Fruit fly (Drosophila melanogaster) whole organism, embryonic: ENCODE results near the gene CG42494.

ENCODE experiments used
- Atf3 ChIP-seq: fragments of 200-800 bp; sonication (Bioruptor generic); optimal IDR thresholded peaks from 3 replicates; lab custom pipeline; 2016; ENCODE audit warnings: missing biosample characterization, missing genetic modification characterization
- Atf6 ChIP-seq: fragments of 200-800 bp; sonication (Bioruptor generic); IDR thresholded peaks from 2 replicates; pipeline ENCODE4 v1.3.6; 2022; ENCODE audit warnings: missing biosample characterization, missing genetic modification characterization
- Bdp1 ChIP-seq: fragments of 200-800 bp; sonication (Bioruptor generic); optimal IDR thresholded peaks from 3 replicates; lab custom pipeline; 2016; ENCODE audit warnings: missing biosample characterization, missing genetic modification characterization
- CG10274 ChIP-seq: fragments of 200-800 bp; sonication (Bioruptor generic); optimal IDR thresholded peaks from 3 replicates; lab custom pipeline; 2017; ENCODE audit warnings: missing biosample characterization, mild to moderate bottlenecking, missing genetic modification characterization
- CG10431 ChIP-seq: fragments of 200-800 bp; sonication (Bioruptor generic); optimal IDR thresholded peaks from 3 replicates; lab custom pipeline; 2018; ENCODE audit warnings: missing biosample characterization, mild to moderate bottlenecking, missing genetic modification characterization
- CG11560 ChIP-seq: fragments of 200-800 bp; sonication (Bioruptor generic); IDR thresholded peaks from 3 replicates; pipeline ENCODE4 v1.3.6; 2022; ENCODE audit warnings: missing biosample characterization, missing genetic modification characterization
- CG11696 ChIP-seq: fragments of 200-800 bp; sonication (Bioruptor generic); IDR thresholded peaks from 2 replicates; pipeline ENCODE4 v1.3.6; 2022; ENCODE audit warnings: missing biosample characterization, missing genetic modification characterization
- CG12219 ChIP-seq: fragments of 200-800 bp; sonication (Bioruptor generic); optimal IDR thresholded peaks from 3 replicates; lab custom pipeline; 2018; ENCODE audit warnings: missing biosample characterization, mild to moderate bottlenecking, missing genetic modification characterization
- CG14441 ChIP-seq: fragments of 200-800 bp; sonication (Bioruptor generic); IDR thresholded peaks from 2 replicates; pipeline ENCODE4 v1.3.6; 2022; ENCODE audit warnings: missing biosample characterization, missing genetic modification characterization
- CG14710 ChIP-seq: fragments of 200-800 bp; sonication (Bioruptor generic); optimal IDR thresholded peaks from 3 replicates; lab custom pipeline; 2019; ENCODE audit warnings: missing biosample characterization, mild to moderate bottlenecking, missing genetic modification characterization, moderate library complexity
- CG14965 ChIP-seq: fragments of 200-800 bp; sonication (Bioruptor generic); optimal IDR thresholded peaks from 2 replicates; lab custom pipeline; 2016; ENCODE audit warnings: missing biosample characterization, missing genetic modification characterization, borderline replicate concordance
- CG15073 ChIP-seq: fragments of 200-800 bp; sonication (Bioruptor generic); optimal IDR thresholded peaks from 2 replicates; lab custom pipeline; 2016; ENCODE audit warnings: missing biosample characterization, missing genetic modification characterization
- CG15479 ChIP-seq: fragments of 200-800 bp; sonication (Bioruptor generic); optimal IDR thresholded peaks from 3 replicates; lab custom pipeline; 2019; ENCODE audit warnings: missing biosample characterization, mild to moderate bottlenecking, missing genetic modification characterization, moderate library complexity
- CG1602 ChIP-seq: fragments of 200-800 bp; sonication (Bioruptor generic); optimal IDR thresholded peaks from 3 replicates; lab custom pipeline; 2016; ENCODE audit warnings: missing biosample characterization, missing genetic modification characterization
- CG18011 ChIP-seq: fragments of 200-800 bp; sonication (Bioruptor generic); optimal IDR thresholded peaks from 2 replicates; lab custom pipeline; 2017; ENCODE audit warnings: missing biosample characterization, missing genetic modification characterization, mild to moderate bottlenecking, moderate library complexity, missing genotype
- CG1832 ChIP-seq: fragments of 200-800 bp; sonication (Bioruptor generic); optimal IDR thresholded peaks from 2 replicates; lab custom pipeline; 2017; ENCODE audit warnings: missing biosample characterization, mild to moderate bottlenecking, missing genetic modification characterization, inconsistent platforms
- CG2678 ChIP-seq: fragments of 200-800 bp; sonication (Bioruptor generic); optimal IDR thresholded peaks from 3 replicates; lab custom pipeline; 2019; ENCODE audit warnings: missing biosample characterization, mild to moderate bottlenecking, missing genetic modification characterization, moderate library complexity
- CG2875 ChIP-seq: fragments of 200-800 bp; sonication (Bioruptor generic); optimal IDR thresholded peaks from 2 replicates; lab custom pipeline; 2017; ENCODE audit warnings: missing biosample characterization, mild to moderate bottlenecking, missing genetic modification characterization, missing genetic modification reagents
- CG32772 ChIP-seq: fragments of 200-800 bp; sonication (Bioruptor generic); IDR thresholded peaks from 2 replicates; pipeline ENCODE4 v1.3.6; 2022; ENCODE audit warnings: missing biosample characterization, missing genetic modification characterization
- CG3281 ChIP-seq: fragments of 200-800 bp; sonication (Bioruptor generic); optimal IDR thresholded peaks from 3 replicates; lab custom pipeline; 2017; ENCODE audit warnings: missing biosample characterization, mild to moderate bottlenecking, missing genetic modification characterization
- CG34224 ChIP-seq: fragments of 200-800 bp; sonication (Bioruptor generic); IDR thresholded peaks from 3 replicates; pipeline ENCODE4 v1.3.6; 2022; ENCODE audit warnings: missing biosample characterization, missing genetic modification characterization; ENCODE audit not compliant: partially characterized antibody
- CG43689 ChIP-seq: fragments of 200-800 bp; sonication (Bioruptor generic); IDR thresholded peaks from 2 replicates; pipeline ENCODE4 v1.3.6; 2022; ENCODE audit warnings: missing biosample characterization, missing genetic modification characterization
- CG4707 ChIP-seq: fragments of 200-800 bp; sonication (Bioruptor generic); optimal IDR thresholded peaks from 2 replicates; lab custom pipeline; 2018; ENCODE audit warnings: missing biosample characterization, mild to moderate bottlenecking, missing genetic modification characterization, moderate library complexity
- CG4820 ChIP-seq: fragments of 200-800 bp; sonication (Bioruptor generic); optimal IDR thresholded peaks from 3 replicates; lab custom pipeline; 2016; ENCODE audit warnings: missing biosample characterization, missing genetic modification characterization
- CG5953 ChIP-seq: fragments of 200-800 bp; sonication (Bioruptor generic); IDR thresholded peaks from 2 replicates; pipeline ENCODE4 v1.3.6; 2022; ENCODE audit warnings: missing biosample characterization, missing genetic modification characterization
- CG6272 ChIP-seq: fragments of 200-800 bp; sonication (Bioruptor generic); IDR thresholded peaks from 2 replicates; pipeline ENCODE4 v1.3.6; 2022; ENCODE audit warnings: missing biosample characterization, missing genetic modification characterization
- CG6813 ChIP-seq: fragments of 200-800 bp; sonication (Bioruptor generic); optimal IDR thresholded peaks from 2 replicates; lab custom pipeline; 2017; ENCODE audit warnings: missing biosample characterization, missing genetic modification characterization, mild to moderate bottlenecking, moderate library complexity, missing genetic modification reagents
- CG7556 ChIP-seq: fragments of 200-800 bp; sonication (Bioruptor generic); optimal IDR thresholded peaks from 2 replicates; lab custom pipeline; 2017; ENCODE audit warnings: missing biosample characterization, mild to moderate bottlenecking, missing genetic modification characterization
- Dref ChIP-seq: fragments of 200-800 bp; sonication (Bioruptor generic); IDR thresholded peaks from 2 replicates; pipeline ENCODE4 v1.3.6; 2022; ENCODE audit warnings: missing biosample characterization, missing genetic modification characterization
- Hmx ChIP-seq: fragments of 200-800 bp; sonication (Bioruptor generic); optimal IDR thresholded peaks from 2 replicates; lab custom pipeline; 2016; ENCODE audit warnings: missing biosample characterization, missing genetic modification characterization
- Nf-YC ChIP-seq: fragments of 200-800 bp; optimal IDR thresholded peaks from 3 replicates; lab custom pipeline; 2019; ENCODE audit warnings: missing biosample characterization, mild to moderate bottlenecking, missing genetic modification characterization, moderate library complexity
- Optix ChIP-seq: fragments of 200-800 bp; sonication (Bioruptor generic); IDR thresholded peaks from 3 replicates; pipeline ENCODE4 v1.3.6; 2022; ENCODE audit warnings: missing biosample characterization, missing genetic modification characterization
- TFAM ChIP-seq: fragments of 200-800 bp; sonication (Bioruptor generic); optimal IDR thresholded peaks from 2 replicates; lab custom pipeline; 2017; ENCODE audit warnings: missing biosample characterization, missing genetic modification characterization, inconsistent platforms
- Usf ChIP-seq: fragments of 200-800 bp; sonication (Bioruptor generic); optimal IDR thresholded peaks from 2 replicates; lab custom pipeline; 2017; ENCODE audit warnings: missing genotype, missing biosample characterization, missing genetic modification characterization
- bab2 ChIP-seq: fragments of 200-800 bp; sonication (Bioruptor generic); optimal IDR thresholded peaks from 2 replicates; lab custom pipeline; 2016; ENCODE audit warnings: missing biosample characterization, missing genetic modification characterization
- chif ChIP-seq, 2 experiments: fragments of 200-800 bp; sonication (Bioruptor generic); optimal IDR thresholded peaks; 3 replicates each; lab custom pipeline; 2016; ENCODE audit warnings: missing biosample characterization in 2 of 2, missing genetic modification characterization in 2 of 2
- ems ChIP-seq: fragments of 200-800 bp; sonication (Bioruptor generic); optimal IDR thresholded peaks from 3 replicates; lab custom pipeline; 2016; ENCODE audit warnings: missing biosample characterization, missing genetic modification characterization
- esg ChIP-seq: fragments of 200-800 bp; sonication (Bioruptor generic); conservative IDR thresholded peaks from 2 replicates; pipeline ENCODE4 v1.3.6; 2022; ENCODE audit warnings: missing biosample characterization, missing genetic modification characterization
- eve ChIP-seq, 2 experiments: fragments of >200 bp; optimal IDR thresholded peaks; 2 replicates each; lab custom pipeline; 2017; ENCODE audit warnings: missing biosample characterization in 2 of 2, missing genetic modification characterization in 2 of 2
- gcm ChIP-seq: fragments of 200-800 bp; sonication (Bioruptor generic); optimal IDR thresholded peaks from 2 replicates; lab custom pipeline; 2019; ENCODE audit warnings: missing biosample characterization, mild to moderate bottlenecking, missing genetic modification characterization, moderate library complexity
- gsb-n ChIP-seq: fragments of 200-800 bp; sonication (Bioruptor generic); optimal IDR thresholded peaks from 3 replicates; lab custom pipeline; 2018; ENCODE audit warnings: missing biosample characterization, mild to moderate bottlenecking, missing genetic modification characterization
- jigr1 ChIP-seq: fragments of 200-800 bp; sonication (Bioruptor generic); IDR thresholded peaks from 3 replicates; pipeline ENCODE4 v1.3.6; 2022; ENCODE audit warnings: missing biosample characterization, missing genetic modification characterization
- jing ChIP-seq: fragments of 200-800 bp; sonication (Bioruptor generic); optimal IDR thresholded peaks from 2 replicates; lab custom pipeline; 2018; ENCODE audit warnings: missing biosample characterization, mild to moderate bottlenecking, missing genetic modification characterization
- lilli ChIP-seq: fragments of 200-800 bp; sonication (Bioruptor generic); optimal IDR thresholded peaks from 3 replicates; lab custom pipeline; 2016; ENCODE audit warnings: missing biosample characterization, missing genetic modification characterization
- psq ChIP-seq: fragments of 200-800 bp; sonication (Bioruptor generic); optimal IDR thresholded peaks from 2 replicates; lab custom pipeline; 2017; ENCODE audit warnings: missing biosample characterization, missing genetic modification characterization
- repo ChIP-seq: fragments of 200-800 bp; sonication (Bioruptor generic); optimal IDR thresholded peaks from 2 replicates; lab custom pipeline; 2016; ENCODE audit warnings: missing biosample characterization, missing genetic modification characterization
- run ChIP-seq: fragments of 200-800 bp; sonication (Bioruptor generic); optimal IDR thresholded peaks from 3 replicates; lab custom pipeline; 2018; ENCODE audit warnings: missing biosample characterization, mild to moderate bottlenecking, missing genetic modification characterization
- sob ChIP-seq: fragments of 200-800 bp; sonication (Bioruptor generic); IDR thresholded peaks from 2 replicates; pipeline ENCODE4 v1.3.6; 2022; ENCODE audit warnings: missing biosample characterization, missing genetic modification characterization
- trem ChIP-seq: fragments of 200-800 bp; optimal IDR thresholded peaks from 3 replicates; lab custom pipeline; 2019; ENCODE audit warnings: missing biosample characterization, mild to moderate bottlenecking, missing genetic modification characterization, moderate library complexity
- tup ChIP-seq: fragments of 200-800 bp; sonication (Bioruptor generic); optimal IDR thresholded peaks from 2 replicates; lab custom pipeline; 2016; ENCODE audit warnings: missing biosample characterization, mild to moderate bottlenecking, missing genetic modification characterization, moderate library complexity
- zen2 ChIP-seq: fragments of 200-800 bp; sonication (Bioruptor generic); IDR thresholded peaks from 3 replicates; pipeline ENCODE4 v1.3.6; 2022; ENCODE audit warnings: missing biosample characterization, missing genetic modification characterization; ENCODE audit not compliant: partially characterized antibody

The CG42494 gene

dm6 chr3L:3192912-3193311 lies 8.7 kb downstream of the CG42494 start, which contains the start of gene Hsp83 (continued):
- TF ChIP-seq TFAM (GFP tag; lab: Kevin White, UChicago) (peak; percentile 89), CG2678 (tag; lab: Kevin White, UChicago) (peak; percentile 91), CG14710 (tag; lab: Kevin White, UChicago) (peak; percentile 83), Nf-YC (tag; lab: Kevin White, UChicago) (peak; percentile 86), CG4820 (GFP tag; lab: Kevin White, UChicago) (peak; percentile 76), CG1602 (GFP tag; lab: Kevin White, UChicago) (peak; percentile 52), CG12219 (GFP tag; lab: Kevin White, UChicago) (peak; percentile 97), bab2 (GFP tag; lab: Kevin White, UChicago) (peak; percentile 79), Atf6 (peak; percentile 95), CG15073 (GFP tag; lab: Kevin White, UChicago) (no peak), run (tag; lab: Kevin White, UChicago) (peak; percentile 91), CG7556 (GFP tag; lab: Kevin White, UChicago) (peak; percentile 88), CG10274 (GFP tag; lab: Kevin White, UChicago) (peak; percentile 93), CG15479 (GFP tag; lab: Kevin White, UChicago) (peak; percentile 53), gsb-n (peak; percentile 85), CG5953 (GFP tag; lab: Robert Waterston, UW) (peak; percentile 94), Atf3 (GFP tag; lab: Kevin White, UChicago) (peak; percentile 91), jing (peak; percentile 79), Bdp1 (GFP tag; lab: Kevin White, UChicago) (peak; percentile 89), jigr1 (GFP tag; lab: Robert Waterston, UW) (no peak), repo (GFP tag; lab: Kevin White, UChicago) (peak; percentile 94), tup (peak; percentile 84), CG14441 (GFP tag; lab: Robert Waterston, UW) (peak; percentile 83), eve (GFP tag; optimal IDR thresholded peaks at IDR 0.05; lab: Kevin White, UChicago) (no peak), CG43689 (GFP tag; lab: Robert Waterston, UW) (peak; percentile 80), CG6272 (GFP tag; lab: Robert Waterston, UW) (peak; percentile 56), CG18011 (GFP tag; lab: Kevin White, UChicago) (peak; percentile 90), gcm (GFP tag; lab: Kevin White, UChicago) (peak; percentile 98), CG11696 (GFP tag; lab: Robert Waterston, UW) (peak; percentile 79), CG6813 (GFP tag; lab: Kevin White, UChicago) (peak; percentile 100), Optix (GFP tag; lab: Robert Waterston, UW) (peak; percentile 91), Dref (GFP tag; lab: Robert Waterston, UW) (no peak; the same call in 1 of the 2 replicates), sob (GFP tag; lab: Robert Waterston, UW) (peak; percentile 97), Hmx (GFP tag; lab: Kevin White, UChicago) (peak; percentile 39), CG34224 (GFP tag; lab: Robert Waterston, UW) (no peak; the same call in 1 of the 3 replicates), chif (GFP tag; optimal IDR thresholded peaks at IDR 0.05; lab: Kevin White, UChicago) (peak; percentile 81 to 91), CG11560 (no peak; the same call in 2 of the 3 replicates), esg (GFP tag; lab: Robert Waterston, UW) (peak; percentile 63), psq (peak; percentile 78), lilli (GFP tag; lab: Kevin White, UChicago) (peak; percentile 88), ems (GFP tag; lab: Kevin White, UChicago) (peak; percentile 92), CG10431 (GFP tag; lab: Kevin White, UChicago) (peak; percentile 99), trem (tag; lab: Kevin White, UChicago) (peak; percentile 83), Usf (peak; percentile 65), CG1832 (no peak), CG14965 (GFP tag; lab: Kevin White, UChicago) (peak; percentile 93), CG32772 (GFP tag; lab: Robert Waterston, UW) (peak; percentile 84), CG3281 (GFP tag; lab: Kevin White, UChicago) (peak; percentile 99), CG4707 (GFP tag; lab: Kevin White, UChicago) (peak; percentile 98), CG2875 (peak; percentile 97), zen2 (GFP tag; lab: Robert Waterston, UW) (no peak; the same call in 2 of the 3 replicates)
